Fruit fly (Drosophila melanogaster) whole organism, larva: Measurements from ENCODE around the gene CG31279.

Experiments
- noc ChIP-seq: fragments of 200-800 bp; sonication (Bioruptor generic); optimal IDR thresholded peaks from 3 replicates; lab custom pipeline; 2019; ENCODE audit warnings: missing biosample characterization, mild to moderate bottlenecking, missing genetic modification characterization, moderate library complexity

CG31279 gene

dm6 chr3R:16430381-16430780 is at the start of gene CG31279:
TSS of gene CG31279 (plus strand) at chr3R:16430681.
- no peak for TF ChIP-seq noc (tag; lab: Kevin White, UChicago)

dm6 chr3R:16385586-16385985 is 44.9 kb upstream of the CG31279 start:
- TF ChIP-seq noc (tag; lab: Kevin White, UChicago): no peak

- no peak for TF ChIP-seq noc (tag; lab: Kevin White, UChicago)
These were observed 43.4 kb upstream of the CG31279 start for dm6 chr3R:16387039-16387438.

- TF ChIP-seq noc (tag; lab: Kevin White, UChicago): no peak
These were observed 41.4 kb upstream of the CG31279 start for dm6 chr3R:16389117-16389516.

- no peak for TF ChIP-seq noc (tag; lab: Kevin White, UChicago)
These were observed 36.0 kb upstream of the CG31279 start for dm6 chr3R:16394531-16394930.

- no peak for TF ChIP-seq noc (tag; lab: Kevin White, UChicago)
These were observed 35.0 kb upstream of the CG31279 start for dm6 chr3R:16395448-16395847.

- TF ChIP-seq noc (tag; lab: Kevin White, UChicago): no peak
These were observed 33.9 kb upstream of the CG31279 start for dm6 chr3R:16396565-16396964.

dm6 chr3R:16403023-16403733 is 27.3 kb upstream of the CG31279 start, which contains the start of gene ss:
TSS of gene ss (minus strand) at chr3R:16403690.
- TF ChIP-seq noc (tag; lab: Kevin White, UChicago): no peak

dm6 chr3R:16403734-16404057 is 26.8 kb upstream of the CG31279 start:
- TF ChIP-seq noc (tag; lab: Kevin White, UChicago): no peak

- TF ChIP-seq noc (tag; lab: Kevin White, UChicago): no peak
These were observed 23.9 kb upstream of the CG31279 start for dm6 chr3R:16406618-16407017.

dm6 chr3R:16408434-16408833 is 22.0 kb upstream of the CG31279 start:
- no peak for TF ChIP-seq noc (tag; lab: Kevin White, UChicago)

dm6 chr3R:16410706-16411105 is 19.8 kb upstream of the CG31279 start:
- TF ChIP-seq noc (tag; lab: Kevin White, UChicago): no peak

- TF ChIP-seq noc (tag; lab: Kevin White, UChicago): no peak
These were observed 16.7 kb upstream of the CG31279 start for dm6 chr3R:16413734-16414133.

- no peak for TF ChIP-seq noc (tag; lab: Kevin White, UChicago)
These were observed 14.0 kb upstream of the CG31279 start for dm6 chr3R:16416508-16416907.

- TF ChIP-seq noc (tag; lab: Kevin White, UChicago): no peak
These were observed 7.2 kb upstream of the CG31279 start for dm6 chr3R:16423323-16423722.

- no peak for TF ChIP-seq noc (tag; lab: Kevin White, UChicago)
These were observed 3.0 kb upstream of the CG31279 start for dm6 chr3R:16427520-16427919.

- TF ChIP-seq noc (tag; lab: Kevin White, UChicago): no peak
These were observed 1.2 kb downstream of the CG31279 start for dm6 chr3R:16431707-16432106.

- peak; percentile 85 for TF ChIP-seq noc (tag; lab: Kevin White, UChicago)
These were observed 2.2 kb downstream of the CG31279 start, which contains the start of gene Fntb for dm6 chr3R:16432665-16433065. TSS of gene Fntb (plus strand) at chr3R:16432998.
